Fruit fly (Drosophila melanogaster): ENCODE data around the gene CG33494.

CG33494 gene

dm6 chr3R:25490375-25490774 lies 4.6 kb downstream of the CG33494 start (continued):
- peak; percentile 11 for TF ChIP-seq ATbp (GFP tag; optimal IDR thresholded peaks at IDR 0.05)
- TF ChIP-seq CG2199 (GFP tag; IDR thresholded peaks at IDR 0.05): no peak
- TF ChIP-seq CG8290 (GFP tag; optimal IDR thresholded peaks at IDR 0.05): no peak
- peak in 1 of 2 experiments; percentile 54 for TF ChIP-seq CG8290 (tag; optimal IDR thresholded peaks at IDR 0.05)
- TF ChIP-seq stc (GFP tag; IDR thresholded peaks at IDR 0.05): peak; percentile 55
- TF ChIP-seq CG6689 (GFP tag; IDR thresholded peaks at IDR 0.05): peak; percentile 52
- TF ChIP-seq Ptx1 (GFP tag; IDR thresholded peaks at IDR 0.05): 0 out of 2 replicates have a peak, but pooled peaks have one; percentile 5
- TF ChIP-seq jing (GFP tag; optimal IDR thresholded peaks at IDR 0.05): peak; percentile 20
- TF ChIP-seq ci (GFP tag; IDR thresholded peaks at IDR 0.05): peak; percentile 8; the same call in 1 of the 3 replicates
- 0 out of 3 replicates have a peak, but pooled peaks have one; percentile 4 for TF ChIP-seq CG11456 (GFP tag; IDR thresholded peaks at IDR 0.05)
- TF ChIP-seq CG7556 (GFP tag; optimal IDR thresholded peaks at IDR 0.05): no peak
- TF ChIP-seq slp2 (GFP tag; optimal IDR thresholded peaks at IDR 0.05): peak; percentile 12
- TF ChIP-seq Meics (GFP tag; optimal IDR thresholded peaks at IDR 0.05): peak; percentile 24
- TF ChIP-seq CG1603 (tag; optimal IDR thresholded peaks at IDR 0.05): peak; percentile 59
- 0 out of 2 replicates have a peak, but pooled peaks have one; percentile 11 for TF ChIP-seq CG14441 (GFP tag; IDR thresholded peaks at IDR 0.05)
- peak; percentile 71 for TF ChIP-seq Drgx (GFP tag; IDR thresholded peaks at IDR 0.05)
- peak; percentile 24 for TF ChIP-seq CG10366 (GFP tag; IDR thresholded peaks at IDR 0.05)
- TF ChIP-seq CG13624 (GFP tag; optimal IDR thresholded peaks at IDR 0.05): no peak
- TF ChIP-seq CG7839 (tag; optimal IDR thresholded peaks at IDR 0.05): peak; percentile 30
- no peak for TF ChIP-seq CG18262 (tag; optimal IDR thresholded peaks at IDR 0.05)
- TF ChIP-seq Lhr (GFP tag; optimal IDR thresholded peaks at IDR 0.05): no peak
- TF ChIP-seq Deaf1 (tag; optimal IDR thresholded peaks at IDR 0.05): no peak
- TF ChIP-seq slbo (GFP tag; IDR thresholded peaks at IDR 0.05): peak; percentile 34; the same call in 1 of the 2 replicates
- no peak for TF ChIP-seq CG9609 (GFP tag; optimal IDR thresholded peaks at IDR 0.05)
- TF ChIP-seq Lim3 (GFP tag; IDR thresholded peaks at IDR 0.05): 0 out of 2 replicates have a peak, but pooled peaks have one; percentile 12
- no peak for TF ChIP-seq eve (GFP tag; optimal IDR thresholded peaks at IDR 0.05)
- TF ChIP-seq Dad (GFP tag; optimal IDR thresholded peaks at IDR 0.05): no peak
- TF ChIP-seq shn (GFP tag; optimal IDR thresholded peaks at IDR 0.05): no peak
- TF ChIP-seq Doc2 (GFP tag; IDR thresholded peaks at IDR 0.05): no peak
- TF ChIP-seq pb (GFP tag; optimal IDR thresholded peaks at IDR 0.05): no peak
- peak; percentile 12 for TF ChIP-seq CG2875 (GFP tag; optimal IDR thresholded peaks at IDR 0.05)
- no peak for TF ChIP-seq pum (GFP tag; optimal IDR thresholded peaks at IDR 0.05)
- TF ChIP-seq Taf1 (GFP tag; IDR thresholded peaks at IDR 0.05): 0 out of 2 replicates have a peak, but pooled peaks have one; percentile 9
- no peak for TF ChIP-seq H15 (GFP tag; IDR thresholded peaks at IDR 0.05)
- TF ChIP-seq tin (GFP tag; optimal IDR thresholded peaks at IDR 0.05): no peak
- no peak for TF ChIP-seq fd64A (GFP tag; optimal IDR thresholded peaks at IDR 0.05)

DNA sequence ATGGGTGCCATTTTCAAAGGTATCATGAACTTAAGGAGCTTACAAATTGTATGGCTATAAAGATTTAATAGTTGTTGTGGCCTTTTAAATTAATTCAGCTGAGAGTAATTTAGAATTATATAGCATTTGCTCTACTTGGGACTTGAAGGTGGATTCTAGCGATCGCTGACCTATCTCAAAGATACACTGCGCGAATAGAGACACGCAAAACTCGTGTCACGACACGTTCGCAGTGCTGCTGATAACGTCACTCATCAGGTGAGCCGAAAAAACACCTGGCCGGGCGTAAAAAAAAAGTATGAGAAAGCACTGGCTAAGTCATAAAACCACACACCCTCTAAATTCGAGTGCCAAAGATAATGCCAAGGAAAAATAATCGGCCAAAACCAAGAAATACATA lies 5.3 kb downstream of the CG33494 start:
- TF ChIP-seq CG6272 (GFP tag; IDR thresholded peaks at IDR 0.05) (peak; percentile 8; the same call in 1 of the 2 replicates), CG14965 (GFP tag; optimal IDR thresholded peaks at IDR 0.05; ENCODE audit: borderline replicate concordance) (no peak), CG8924 (tag; optimal IDR thresholded peaks at IDR 0.05) (no peak), Sry-β (GFP tag; optimal IDR thresholded peaks at IDR 0.05) (peak; percentile 77), sug (tag; optimal IDR thresholded peaks at IDR 0.05) (peak; percentile 35), GATAe (GFP tag; conservative IDR thresholded peaks at IDR 0.05) (peak; percentile 44; the same call in 1 of the 2 replicates), gro (GFP tag; optimal IDR thresholded peaks at IDR 0.05) (no peak), CG15479 (GFP tag; optimal IDR thresholded peaks at IDR 0.05) (no peak), Ets65A (GFP tag) (peak; percentile 38), unc-4 (GFP tag; IDR thresholded peaks at IDR 0.05; ENCODE audit: partially characterized antibody) (peak; percentile 51), zf30C (GFP tag; optimal IDR thresholded peaks at IDR 0.05) (peak; percentile 61), Hmx (GFP tag; optimal IDR thresholded peaks at IDR 0.05) (no peak), Scr (GFP tag; IDR thresholded peaks at IDR 0.05; ENCODE audit: partially characterized antibody) (peak; percentile 77), CG32532 (GFP tag; IDR thresholded peaks at IDR 0.05) (peak; percentile 42; the same call in 1 of the 2 replicates), abd-A (tag; optimal IDR thresholded peaks at IDR 0.05) (no peak), Sry-δ (GFP tag; optimal IDR thresholded peaks at IDR 0.05) (peak; percentile 28), lbe (GFP tag; optimal IDR thresholded peaks at IDR 0.05) (no peak), CG12104 (GFP tag; optimal IDR thresholded peaks at IDR 0.05) (no peak)
